Fruit fly (Drosophila melanogaster) whole organism, larva: ENCODE data around the gene AgmNAT.

ENCODE experiments used
- noc ChIP-seq: fragments of 200-800 bp; sonication (Bioruptor generic); optimal IDR thresholded peaks from 3 replicates; lab custom pipeline; 2019; ENCODE audit warnings: missing biosample characterization, mild to moderate bottlenecking, missing genetic modification characterization, moderate library complexity

Gene AgmNAT

dm6 chrX:5815720-5816119 is at the start of gene AgmNAT:
TSS of gene AgmNAT (minus strand) at chrX:5815820.
- no peak for TF ChIP-seq noc (tag; lab: Kevin White, UChicago)

- no peak for TF ChIP-seq noc (tag; lab: Kevin White, UChicago)
Measured at dm6 chrX:5865051-5865450, 49.4 kb upstream of the AgmNAT start, which contains the start of gene CG43137. TSS of gene CG43137 (minus strand) at chrX:5865151.

DNA sequence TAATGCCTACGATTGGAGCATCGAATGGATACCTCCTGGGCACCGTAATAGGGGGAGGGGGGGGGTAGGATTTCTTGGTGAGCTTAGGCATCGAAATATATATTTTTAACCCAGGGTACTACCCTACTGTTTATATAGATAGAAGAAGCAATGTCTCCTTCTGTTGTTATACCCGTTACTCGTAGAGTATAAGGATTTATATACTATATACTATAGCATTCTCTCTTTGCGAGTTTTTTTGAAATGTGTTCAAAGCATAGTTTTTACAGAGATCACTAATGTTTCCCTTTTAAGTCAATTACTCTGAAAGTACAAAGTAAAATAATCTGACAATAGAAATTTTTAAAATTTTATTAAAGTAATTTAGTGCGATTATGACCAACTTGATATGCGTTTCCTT is 37.8 kb upstream of the AgmNAT start, which contains the start of gene CG43136:
Gene CG43136 (plus strand): TSS at position 301 of the 400 bp plus-strand sequence.
- no peak for TF ChIP-seq noc (tag; lab: Kevin White, UChicago)

dm6 chrX:5852677-5853076 is 37.1 kb upstream of the AgmNAT start:
- no peak for TF ChIP-seq noc (tag; lab: Kevin White, UChicago)

dm6 chrX:5847544-5847943 is 31.9 kb upstream of the AgmNAT start:
- TF ChIP-seq noc (tag; lab: Kevin White, UChicago): no peak

DNA sequence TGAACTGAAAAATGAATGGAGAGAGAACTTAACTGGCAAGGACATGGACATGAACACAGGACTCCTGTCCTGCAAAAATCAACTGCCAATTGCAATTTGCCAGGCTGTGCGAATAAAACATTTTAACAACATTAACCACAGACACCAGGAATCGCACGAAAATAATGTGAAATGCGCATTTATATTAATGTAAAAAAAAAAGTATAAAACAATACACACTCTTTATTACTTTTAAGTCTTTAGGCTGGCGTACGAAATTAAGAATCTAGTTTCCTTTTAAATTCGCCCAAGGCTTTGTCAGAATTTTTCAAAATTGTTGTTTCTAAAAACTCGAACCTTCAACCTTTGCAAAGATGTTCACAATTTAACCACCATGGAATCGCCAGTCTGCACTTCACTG is 29.4 kb upstream of the AgmNAT start, which contains the start of gene CG12729:
Gene CG12729 (plus strand): TSS at position 301 of the 400 bp plus-strand sequence.
- TF ChIP-seq noc (tag; lab: Kevin White, UChicago): no peak

DNA sequence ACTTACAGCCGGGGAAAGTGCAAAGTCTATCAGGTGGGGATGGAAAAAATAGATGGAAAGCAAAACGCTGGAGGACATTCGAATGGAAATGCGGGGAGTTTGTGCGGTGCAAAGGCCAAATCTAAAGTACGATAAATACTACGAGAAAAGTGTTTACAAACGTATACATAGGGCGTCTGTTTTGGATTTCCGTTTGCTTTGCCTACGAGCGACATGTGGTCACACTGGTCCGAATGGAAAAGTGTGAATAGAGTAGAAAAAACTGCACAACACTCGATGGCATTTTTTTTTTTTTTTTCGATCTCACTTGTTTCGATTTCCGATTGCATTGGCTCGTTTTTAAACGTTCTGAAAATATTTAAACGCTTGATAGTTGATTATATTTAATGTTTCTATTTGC is 24.1 kb upstream of the AgmNAT start:
- TF ChIP-seq noc (tag; lab: Kevin White, UChicago): no peak

dm6 chrX:5819972-5820371 is 4.4 kb upstream of the AgmNAT start:
- TF ChIP-seq noc (tag; lab: Kevin White, UChicago): no peak

dm6 chrX:5818428-5818827 is 2.8 kb upstream of the AgmNAT start, which contains the start of gene CG15765:
TSS of gene CG15765 (plus strand) at chrX:5818559.
- no peak for TF ChIP-seq noc (tag; lab: Kevin White, UChicago)

DNA sequence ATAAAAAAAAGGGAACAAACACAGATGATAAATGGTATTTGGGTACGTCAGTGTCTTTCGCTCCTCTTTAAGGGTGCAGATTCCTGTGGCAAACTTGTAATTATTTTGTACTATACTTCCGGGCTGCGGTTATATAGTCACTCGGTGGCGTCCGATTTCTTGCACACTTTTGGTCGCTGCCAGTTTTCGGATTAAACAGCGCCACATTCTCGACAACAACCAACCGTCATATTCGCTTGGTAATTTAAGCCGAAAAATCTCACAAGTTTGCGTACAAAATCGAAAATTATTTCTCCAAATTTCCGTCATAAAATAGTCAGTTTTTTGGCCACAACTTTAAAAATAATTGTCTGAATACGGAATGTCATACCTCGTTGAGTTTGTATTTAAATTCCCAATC is 1.6 kb upstream of the AgmNAT start:
- no peak for TF ChIP-seq noc (tag; lab: Kevin White, UChicago)

dm6 chrX:5812877-5813276 is 2.7 kb downstream of the AgmNAT start, which contains the start of gene CG44329:
TSS of gene CG44329 (minus strand) at chrX:5812977.
- TF ChIP-seq noc (tag; lab: Kevin White, UChicago): no peak

DNA sequence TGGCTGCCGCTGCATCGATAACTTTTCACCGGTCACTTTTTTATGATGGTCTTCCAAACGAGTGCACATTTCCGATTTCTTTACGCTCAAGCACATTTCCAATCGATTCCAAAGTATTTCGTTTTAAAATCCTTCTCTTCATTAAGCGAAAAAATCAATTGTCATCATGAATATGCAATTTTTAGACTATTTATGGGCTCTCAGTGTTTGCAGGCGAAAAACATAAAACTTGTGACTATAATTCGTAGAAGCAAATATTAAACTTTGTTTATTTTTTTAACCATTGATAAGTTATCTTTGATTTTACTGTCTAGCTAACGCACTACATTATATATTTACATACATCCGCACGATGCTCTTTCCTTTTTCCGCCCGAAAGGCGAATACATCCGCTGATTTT is 7.0 kb downstream of the AgmNAT start, which contains the start of gene Prosbeta2R1:
Gene Prosbeta2R1 (plus strand): TSS at position 301 of the 400 bp plus-strand sequence.
- no peak for TF ChIP-seq noc (tag; lab: Kevin White, UChicago)

DNA sequence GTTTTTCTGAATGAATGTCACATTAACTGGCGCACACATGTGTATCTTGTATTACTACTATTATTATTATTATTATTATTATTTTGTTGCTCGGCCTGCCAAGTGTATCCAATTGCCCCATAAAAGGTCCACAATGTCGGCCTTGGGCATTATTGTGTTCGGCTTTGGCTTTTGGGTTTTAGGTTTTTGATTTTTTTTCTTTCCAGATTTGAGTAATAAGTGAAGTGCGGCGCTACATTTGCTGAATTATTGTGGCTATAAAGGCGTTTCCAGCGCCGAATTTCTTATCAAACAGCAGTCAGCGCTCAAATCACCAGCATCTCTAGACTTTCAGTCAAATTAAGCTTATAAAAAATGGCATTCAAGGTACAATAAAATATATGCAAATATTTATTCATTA is 11.2 kb downstream of the AgmNAT start, which contains the start of gene Cpr5C:
Gene Cpr5C (plus strand): TSS at position 301 of the 400 bp plus-strand sequence.
- TF ChIP-seq noc (tag; lab: Kevin White, UChicago): no peak

DNA sequence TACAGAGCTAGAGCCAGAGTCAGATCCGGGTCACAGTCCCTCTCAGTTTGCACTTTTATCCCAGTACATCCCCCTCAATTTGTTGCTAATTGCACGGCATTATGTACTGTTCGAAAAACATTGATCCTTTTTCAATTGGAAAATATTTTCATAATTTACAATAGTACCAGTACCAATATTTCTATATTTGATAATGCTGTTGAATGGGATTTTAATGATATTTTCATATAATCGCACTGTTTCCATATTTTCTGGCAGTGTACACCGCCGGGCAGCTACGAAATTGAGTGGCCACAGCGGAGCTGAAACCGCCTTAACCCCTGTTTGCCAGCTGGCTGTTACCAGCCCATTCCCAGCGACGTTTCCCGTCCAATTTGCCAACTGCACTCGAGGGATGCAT is 15.0 kb downstream of the AgmNAT start:
- TF ChIP-seq noc (tag; lab: Kevin White, UChicago): no peak

- no peak for TF ChIP-seq noc (tag; lab: Kevin White, UChicago)
Measured at dm6 chrX:5791840-5792239, 23.8 kb downstream of the AgmNAT start, which contains the start of gene CG12239. TSS of gene CG12239 (plus strand) at chrX:5792140.

- no peak for TF ChIP-seq noc (tag; lab: Kevin White, UChicago)
Measured at dm6 chrX:5789187-5789586, 26.4 kb downstream of the AgmNAT start, which contains the start of gene CG15767. TSS of gene CG15767 (plus strand) at chrX:5789487.

DNA sequence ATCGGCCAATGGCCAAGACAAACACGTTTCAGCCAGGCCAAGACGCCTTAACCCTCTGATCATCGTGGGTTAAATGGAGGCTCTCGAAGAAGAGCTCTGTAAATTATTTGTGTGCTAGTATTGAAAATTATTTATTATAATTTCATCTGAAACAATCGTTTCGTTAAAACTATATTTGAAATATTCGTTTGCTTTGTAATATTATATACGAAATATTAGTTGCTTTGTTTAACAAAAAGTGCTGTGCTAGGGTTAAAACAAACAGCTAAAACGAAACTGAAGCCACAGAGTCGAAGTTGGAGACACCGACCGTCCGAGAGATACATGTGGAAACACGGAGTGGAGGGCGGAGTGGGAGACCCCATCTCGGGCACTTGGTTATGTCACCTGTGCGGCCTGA is 29.1 kb downstream of the AgmNAT start:
- TF ChIP-seq noc (tag; lab: Kevin White, UChicago): peak; percentile 67
